Fruit fly (Drosophila melanogaster): ENCODE results near the gene Es2.
A peak's percentile ranks its signal among the peaks of the same experiment; 100 is the strongest.

The Es2 gene

dm6 chrX:8493473-8493872 lies 32.2 kb downstream of the Es2 start (continued):
- TF ChIP-seq CG13624 (GFP tag; optimal IDR thresholded peaks at IDR 0.05) = peak; percentile 70
- peak; percentile 29 for TF ChIP-seq CG18476 (GFP tag; optimal IDR thresholded peaks at IDR 0.05)
- TF ChIP-seq Abd-B (GFP tag; optimal IDR thresholded peaks at IDR 0.05) = peak; percentile 38
- no peak for TF ChIP-seq h (optimal IDR thresholded peaks at IDR 0.05)
- TF ChIP-seq CG18619 (GFP tag; optimal IDR thresholded peaks at IDR 0.05) = peak; percentile 22
- TF ChIP-seq slp2 (GFP tag; optimal IDR thresholded peaks at IDR 0.05) = no peak
- TF ChIP-seq zf30C (GFP tag; optimal IDR thresholded peaks at IDR 0.05) = no peak
- TF ChIP-seq Atf-2 (GFP tag; optimal IDR thresholded peaks at IDR 0.05) = no peak
- no peak for TF ChIP-seq CG8290 (GFP tag; optimal IDR thresholded peaks at IDR 0.05)
- peak in 1 of 2 experiments; percentile 87 for TF ChIP-seq CG8290 (tag; optimal IDR thresholded peaks at IDR 0.05)
- TF ChIP-seq chm (GFP tag; IDR thresholded peaks at IDR 0.05) = no peak; the same call in 1 of the 2 replicates
- 0 out of 2 replicates have a peak, but pooled peaks have one; percentile 22 for TF ChIP-seq CG7372 (GFP tag; IDR thresholded peaks at IDR 0.05)
- TF ChIP-seq CG13424 (tag; optimal IDR thresholded peaks at IDR 0.05) = peak; percentile 14
- TF ChIP-seq CG9932 (GFP tag; IDR thresholded peaks at IDR 0.05) = peak; percentile 65
- TF ChIP-seq fru (optimal IDR thresholded peaks at IDR 0.05) = no peak
- no peak for TF ChIP-seq CG7928 (GFP tag; optimal IDR thresholded peaks at IDR 0.05)
- peak; percentile 38 for TF ChIP-seq dmrt99B (tag; optimal IDR thresholded peaks at IDR 0.05)
- TF ChIP-seq grau (tag; optimal IDR thresholded peaks at IDR 0.05) = peak; percentile 35
- TF ChIP-seq row (GFP tag; IDR thresholded peaks at IDR 0.05) = peak; percentile 53; the same call in 2 of the 3 replicates
- TF ChIP-seq CG17328 (GFP tag; IDR thresholded peaks at IDR 0.05) = peak; percentile 29; the same call in 1 of the 2 replicates
- no peak for TF ChIP-seq salm (tag; optimal IDR thresholded peaks at IDR 0.05)
- no peak for TF ChIP-seq CG4820 (GFP tag; optimal IDR thresholded peaks at IDR 0.05)
- no peak for TF ChIP-seq hb (GFP tag; IDR thresholded peaks at IDR 0.05; ENCODE audit: partially characterized antibody)
- TF ChIP-seq slbo (GFP tag; IDR thresholded peaks at IDR 0.05) = peak; percentile 69
- peak; percentile 41 for TF ChIP-seq Dek (tag; optimal IDR thresholded peaks at IDR 0.05)
- TF ChIP-seq CG11504 (tag; optimal IDR thresholded peaks at IDR 0.05) = peak; percentile 13
- no peak for TF ChIP-seq gfzf (GFP tag; optimal IDR thresholded peaks at IDR 0.05)
- TF ChIP-seq Dfd (GFP tag; optimal IDR thresholded peaks at IDR 0.05) = no peak
- TF ChIP-seq Rx (GFP tag; IDR thresholded peaks at IDR 0.05) = peak; percentile 39; the same call in 1 of the 2 replicates
- no peak for TF ChIP-seq jing (GFP tag; optimal IDR thresholded peaks at IDR 0.05)
- peak; percentile 96 for TF ChIP-seq Med (GFP tag)
- TF ChIP-seq CG11398 (GFP tag; optimal IDR thresholded peaks at IDR 0.05) = no peak
- no peak for TF ChIP-seq Deaf1 (tag; optimal IDR thresholded peaks at IDR 0.05)
- TF ChIP-seq CG2120 (GFP tag; optimal IDR thresholded peaks at IDR 0.05) = peak; percentile 68
- no peak for TF ChIP-seq CG8765 (GFP tag; IDR thresholded peaks at IDR 0.05)
- peak; percentile 58 for TF ChIP-seq Meics (GFP tag; optimal IDR thresholded peaks at IDR 0.05)
- TF ChIP-seq CG7745 (tag; optimal IDR thresholded peaks at IDR 0.05) = no peak
- TF ChIP-seq Opbp (GFP tag; IDR thresholded peaks at IDR 0.05; ENCODE audit: partially characterized antibody) = no peak
- peak in 1 of 2 experiments; percentile 62 for TF ChIP-seq Eip74EF (GFP tag; optimal IDR thresholded peaks at IDR 0.05)
- peak; percentile 16; the same call in 1 of the 2 replicates for TF ChIP-seq HLH3B (GFP tag; IDR thresholded peaks at IDR 0.05)
- no peak for TF ChIP-seq ab (GFP tag; optimal IDR thresholded peaks at IDR 0.05)
- TF ChIP-seq Awh (GFP tag; IDR thresholded peaks at IDR 0.05) = 0 out of 2 replicates have a peak, but pooled peaks have one; percentile 28
- TF ChIP-seq CG17612 (GFP tag; IDR thresholded peaks at IDR 0.05) = 0 out of 2 replicates have a peak, but pooled peaks have one; percentile 22
- TF ChIP-seq CG3847 (GFP tag; IDR thresholded peaks at IDR 0.05) = peak; percentile 34; the same call in 1 of the 2 replicates
- TF ChIP-seq CG18599 (GFP tag; optimal IDR thresholded peaks at IDR 0.05) = peak; percentile 59
- 0 out of 2 replicates have a peak, but pooled peaks have one; percentile 23 for TF ChIP-seq esg (GFP tag; conservative IDR thresholded peaks at IDR 0.05)
- no peak for TF ChIP-seq zen (tag; optimal IDR thresholded peaks at IDR 0.05)
- peak; percentile 51 for TF ChIP-seq CG12071 (GFP tag; optimal IDR thresholded peaks at IDR 0.05)
- TF ChIP-seq CG14050 (GFP tag; IDR thresholded peaks at IDR 0.05) = peak; percentile 16; the same call in 1 of the 3 replicates
- peak; percentile 29 for TF ChIP-seq CG15011 (GFP tag; optimal IDR thresholded peaks at IDR 0.05)
- no peak for TF ChIP-seq Mes4 (GFP tag; optimal IDR thresholded peaks at IDR 0.05)
- TF ChIP-seq CG32532 (GFP tag; IDR thresholded peaks at IDR 0.05) = peak; percentile 72
